Worm (Caenorhabditis elegans) whole organism, young adult: ENCODE data around the gene unc-4.

ENCODE experiments used
- B0035.1 ChIP-seq: sonication (generic microtip); optimal IDR thresholded peaks from 2 replicates; lab custom pipeline; 2016; ENCODE audit warnings: missing genetic modification characterization, mild to moderate bottlenecking, missing compliant biosample characterization, missing genotype, missing genetic modification reagents
- B0336.3 ChIP-seq: fragments of 200-800 bp; sonication (Bioruptor generic); IDR thresholded peaks from 2 replicates; pipeline ENCODE4 v1.3.6; 2022; ENCODE audit warnings: missing genetic modification characterization, missing compliant biosample characterization
- F23B12.7 ChIP-seq: sonication (generic microtip); optimal IDR thresholded peaks from 2 replicates; lab custom pipeline; 2017; ENCODE audit warnings: missing genetic modification characterization, mild to moderate bottlenecking, missing compliant biosample characterization, antibody characterized with exemption, moderate library complexity; ENCODE audit not compliant: insufficient read depth
- F33H1.4 ChIP-seq: fragments of 200-800 bp; sonication (Bioruptor generic); IDR thresholded peaks from 2 replicates; pipeline ENCODE4 v1.3.6; 2022; ENCODE audit warnings: missing genetic modification reagents, missing genetic modification characterization, missing compliant biosample characterization
- F37B4.10 ChIP-seq: fragments of 200-800 bp; sonication (Bioruptor generic); IDR thresholded peaks from 2 replicates; pipeline ENCODE4 v1.3.6; 2022; ENCODE audit warnings: missing genetic modification characterization, missing compliant biosample characterization
- F52B5.7 ChIP-seq: sonication (generic microtip); optimal IDR thresholded peaks from 2 replicates; lab custom pipeline; 2016; ENCODE audit warnings: mild to moderate bottlenecking, missing genetic modification characterization, missing compliant biosample characterization
- F55B11.4 ChIP-seq: sonication (generic microtip); optimal IDR thresholded peaks from 2 replicates; lab custom pipeline; 2016; ENCODE audit warnings: missing compliant biosample characterization, missing genetic modification characterization, borderline replicate concordance; ENCODE audit not compliant: insufficient read depth
- F57A8.1 ChIP-seq: fragments of 200-800 bp; sonication (Bioruptor generic); optimal IDR thresholded peaks from 2 replicates; lab custom pipeline; 2018; ENCODE audit warnings: mild to moderate bottlenecking, missing genetic modification characterization, moderate library complexity, missing compliant biosample characterization
- Y56A3A.18 ChIP-seq: fragments of 200-800 bp; sonication (Bioruptor generic); IDR thresholded peaks from 2 replicates; pipeline ENCODE4 v1.3.6; 2022; ENCODE audit warnings: missing genetic modification reagents, missing genetic modification characterization, missing compliant biosample characterization
- ZK185.1 ChIP-seq: sonication (generic microtip); optimal IDR thresholded peaks from 2 replicates; lab custom pipeline; 2016; ENCODE audit warnings: mild to moderate bottlenecking, missing genetic modification characterization, missing compliant biosample characterization; ENCODE audit not compliant: poor library complexity, severe bottlenecking
- ama-1 ChIP-seq, 3 experiments: fragments of 150-350 bp in 1 of 3; sonication (generic microtip) in 2 of 3; optimal IDR thresholded peaks; 2 replicates each; lab custom pipeline; 2014 to 2018; ENCODE audit warnings: missing biosample characterization in 2 of 3, missing genetic modification characterization in 2 of 3, missing genetic modification reagents in 2 of 3
- aptf-2 ChIP-seq: fragments of 200-800 bp; sonication (Bioruptor generic); conservative IDR thresholded peaks from 2 replicates; pipeline ENCODE4 v1.3.6; 2022; ENCODE audit warnings: missing genetic modification reagents, missing genetic modification characterization, missing compliant biosample characterization
- atf-7 ChIP-seq: sonication (generic microtip); optimal IDR thresholded peaks from 2 replicates; lab custom pipeline; 2017; ENCODE audit warnings: mild to moderate bottlenecking, missing genetic modification characterization, missing compliant biosample characterization
- bed-1 ChIP-seq: fragments of 200-800 bp; sonication (Bioruptor generic); IDR thresholded peaks from 2 replicates; pipeline ENCODE4 v1.3.6; 2022; ENCODE audit warnings: missing genetic modification reagents, missing genetic modification characterization, missing compliant biosample characterization
- cebp-1 ChIP-seq, 2 experiments: fragments of 200-800 bp in 1 of 2; sonication (Bioruptor generic) in 1 of 2; sonication (generic microtip) in 1 of 2; IDR thresholded peaks in 1 of 2; optimal IDR thresholded peaks in 1 of 2; 2 replicates each; pipeline versions ENCODE4 v1.3.6 to Lab custom; 2017 to 2022; ENCODE audit warnings: missing compliant biosample characterization in 2 of 2, missing genetic modification characterization in 2 of 2, mild to moderate bottlenecking in 1 of 2, missing genetic modification reagents in 1 of 2, moderate library complexity in 1 of 2
- cebp-2 ChIP-seq: fragments of 200-800 bp; sonication (Bioruptor generic); IDR thresholded peaks from 2 replicates; pipeline ENCODE4 v1.3.6; 2022; ENCODE audit warnings: missing genetic modification characterization, missing compliant biosample characterization
- ceh-27 ChIP-seq: fragments of 200-800 bp; sonication (Bioruptor generic); optimal IDR thresholded peaks from 2 replicates; lab custom pipeline; 2018; ENCODE audit warnings: mild to moderate bottlenecking, missing genetic modification characterization, moderate library complexity, missing compliant biosample characterization
- ceh-40 ChIP-seq: fragments of 200-800 bp; sonication (Bioruptor generic); IDR thresholded peaks from 2 replicates; pipeline ENCODE4 v1.3.6; 2022; ENCODE audit warnings: missing genetic modification characterization, missing compliant biosample characterization
- ceh-79 ChIP-seq: sonication (generic microtip); optimal IDR thresholded peaks from 2 replicates; lab custom pipeline; 2017; ENCODE audit warnings: mild to moderate bottlenecking, missing genetic modification characterization, missing compliant biosample characterization
- ceh-91 ChIP-seq: fragments of 200-800 bp; sonication (Bioruptor generic); IDR thresholded peaks from 2 replicates; pipeline ENCODE4 v1.3.6; 2022; ENCODE audit warnings: missing genetic modification reagents, missing genetic modification characterization, missing compliant biosample characterization
- chd-7 ChIP-seq: sonication (generic microtip); optimal IDR thresholded peaks from 2 replicates; lab custom pipeline; 2016; ENCODE audit warnings: mild to moderate bottlenecking, missing genetic modification characterization, moderate library complexity, missing compliant biosample characterization
- die-1 ChIP-seq: sonication (generic microtip); optimal IDR thresholded peaks from 2 replicates; lab custom pipeline; 2016; ENCODE audit warnings: missing genotype, mild to moderate bottlenecking, missing genetic modification characterization, missing compliant biosample characterization
- dpff-1 ChIP-seq: sonication (generic microtip); optimal IDR thresholded peaks from 2 replicates; lab custom pipeline; 2017; ENCODE audit warnings: mild to moderate bottlenecking, missing genetic modification characterization, missing compliant biosample characterization
- ekl-4 ChIP-seq: fragments of 200-800 bp; sonication (Bioruptor generic); IDR thresholded peaks from 2 replicates; pipeline ENCODE4 v1.3.6; 2022; ENCODE audit warnings: missing genetic modification reagents, missing genetic modification characterization, missing compliant biosample characterization
- hsf-1 ChIP-seq: fragments of 200-800 bp; sonication (Bioruptor generic); IDR thresholded peaks from 2 replicates; pipeline ENCODE4 v1.3.6; 2022; ENCODE audit warnings: missing genetic modification reagents, missing genetic modification characterization, missing compliant biosample characterization
- lag-1 ChIP-seq: fragments of 200-800 bp; sonication (Bioruptor generic); IDR thresholded peaks from 2 replicates; pipeline ENCODE4 v1.3.6; 2022; ENCODE audit warnings: missing genetic modification reagents, missing genetic modification characterization, missing compliant biosample characterization
- lin-26 ChIP-seq: fragments of 200-800 bp; sonication (Bioruptor generic); IDR thresholded peaks from 2 replicates; pipeline ENCODE4 v1.3.6; 2022; ENCODE audit warnings: missing genetic modification reagents, missing genetic modification characterization, missing compliant biosample characterization
- lin-40 ChIP-seq: sonication (generic microtip); optimal IDR thresholded peaks from 2 replicates; lab custom pipeline; 2016; ENCODE audit warnings: missing genetic modification characterization, mild to moderate bottlenecking, missing compliant biosample characterization, missing genotype, missing genetic modification reagents
- lin-54 ChIP-seq: fragments of 200-800 bp; sonication (Bioruptor generic); optimal IDR thresholded peaks from 2 replicates; lab custom pipeline; 2018; ENCODE audit warnings: mild to moderate bottlenecking, missing genetic modification characterization, missing compliant biosample characterization
- madf-10 ChIP-seq: sonication (generic microtip); optimal IDR thresholded peaks from 2 replicates; lab custom pipeline; 2016; ENCODE audit warnings: mild to moderate bottlenecking, missing genetic modification characterization, missing compliant biosample characterization
- nhr-80 ChIP-seq: sonication (generic microtip); optimal IDR thresholded peaks from 2 replicates; lab custom pipeline; 2016; ENCODE audit warnings: missing genetic modification characterization, missing compliant biosample characterization
- nhr-90 ChIP-seq: sonication (generic microtip); optimal IDR thresholded peaks from 2 replicates; lab custom pipeline; 2016; ENCODE audit warnings: missing genotype, mild to moderate bottlenecking, missing genetic modification characterization, missing compliant biosample characterization
- pbrm-1 ChIP-seq: fragments of 200-800 bp; sonication (Bioruptor generic); IDR thresholded peaks from 2 replicates; pipeline ENCODE4 v1.3.6; 2022; ENCODE audit warnings: missing genetic modification reagents, missing genetic modification characterization, missing compliant biosample characterization
- pha-4 ChIP-seq: fragments of 150-350 bp; sonication (generic microtip); optimal IDR thresholded peaks from 2 replicates; lab custom pipeline; 2014; ENCODE audit warnings: missing biosample characterization, missing genetic modification reagents, missing genetic modification characterization
- repo-1 ChIP-seq: sonication (generic microtip); optimal IDR thresholded peaks from 2 replicates; lab custom pipeline; 2017; ENCODE audit warnings: mild to moderate bottlenecking, missing genetic modification characterization, missing compliant biosample characterization
- snpc-1.1 ChIP-seq: sonication (generic microtip); optimal IDR thresholded peaks from 2 replicates; lab custom pipeline; 2017; ENCODE audit warnings: missing genetic modification characterization, mild to moderate bottlenecking, missing compliant biosample characterization, antibody characterized with exemption, moderate library complexity, missing genotype, missing genetic modification reagents; ENCODE audit not compliant: insufficient read depth
- snpc-4 ChIP-seq, 5 experiments: fragments of 150-350 bp in 1 of 5; sonication (generic microtip) in 4 of 5; optimal IDR thresholded peaks; 2 replicates each; lab custom pipeline; 2014 to 2018; ENCODE audit warnings: missing genetic modification characterization in 5 of 5, missing biosample characterization in 3 of 5, antibody characterized with exemption in 2 of 5, mild to moderate bottlenecking in 2 of 5, missing compliant biosample characterization in 2 of 5, missing genotype in 2 of 5, moderate library complexity in 2 of 5, missing genetic modification reagents in 1 of 5
- tbp1 ChIP-seq: fragments of 200-800 bp; sonication (Bioruptor generic); optimal IDR thresholded peaks from 2 replicates; lab custom pipeline; 2018; ENCODE audit warnings: mild to moderate bottlenecking, missing genetic modification characterization, missing compliant biosample characterization
- tlf-1 ChIP-seq: fragments of 200-800 bp; sonication (Bioruptor generic); optimal IDR thresholded peaks from 2 replicates; lab custom pipeline; 2018; ENCODE audit warnings: mild to moderate bottlenecking, missing genetic modification characterization, missing compliant biosample characterization
- unc-62 ChIP-seq: fragments of 150-350 bp; optimal IDR thresholded peaks from 2 replicates; lab custom pipeline; 2014; ENCODE audit warnings: missing biosample characterization, missing genetic modification reagents, missing genetic modification characterization
- zfh-2 ChIP-seq: fragments of 200-800 bp; sonication (Bioruptor generic); conservative IDR thresholded peaks from 2 replicates; pipeline ENCODE4 v1.3.6; 2022; ENCODE audit warnings: missing genetic modification reagents, missing genetic modification characterization, missing compliant biosample characterization
- zim-3 ChIP-seq: sonication (generic microtip); optimal IDR thresholded peaks from 2 replicates; lab custom pipeline; 2017; ENCODE audit warnings: mild to moderate bottlenecking, missing genetic modification characterization, moderate library complexity, missing compliant biosample characterization
- ztf-22 ChIP-seq: fragments of 200-800 bp; sonication (Bioruptor generic); optimal IDR thresholded peaks from 2 replicates; lab custom pipeline; 2018; ENCODE audit warnings: mild to moderate bottlenecking, missing genetic modification characterization, moderate library complexity, missing compliant biosample characterization
- ztf-26 ChIP-seq: sonication (generic microtip); optimal IDR thresholded peaks from 2 replicates; lab custom pipeline; 2017; ENCODE audit warnings: missing genetic modification characterization, missing compliant biosample characterization

unc-4 gene

ce11 chrII:9933947-9934383, 33.8 kb upstream of the unc-4 start:
- 0 out of 2 replicates have a peak, but pooled peaks have one; percentile 17 for TF ChIP-seq cebp-2 (GFP tag; lab: Robert Waterston, UW)
- TF ChIP-seq chd-7 (tag; lab: Kevin White, UChicago), result peak; percentile 10
- no peak for TF ChIP-seq ceh-91 (GFP tag; lab: Robert Waterston, UW)
- TF ChIP-seq ZK185.1, result peak; percentile 59
- TF ChIP-seq pha-4, result no peak
- TF ChIP-seq F57A8.1, result no peak
- TF ChIP-seq aptf-2 (GFP tag; lab: Robert Waterston, UW), result no peak
- TF ChIP-seq F23B12.7 (tag; lab: Kevin White, UChicago), result peak; percentile 2
- TF ChIP-seq F37B4.10 (GFP tag; lab: Robert Waterston, UW), result no peak
- peak; percentile 11 for TF ChIP-seq atf-7 (tag; lab: Kevin White, UChicago)
- peak; percentile 72 for TF ChIP-seq dpff-1 (tag; lab: Kevin White, UChicago)
- TF ChIP-seq bed-1 (GFP tag; lab: Robert Waterston, UW), result no peak
- TF ChIP-seq nhr-90, result peak; percentile 41
- 0 out of 2 replicates have a peak, but pooled peaks have one; percentile 14 for TF ChIP-seq pbrm-1
- peak; percentile 45; the same call in 1 of the 2 replicates for TF ChIP-seq Y56A3A.18 (GFP tag; lab: Robert Waterston, UW)
- no peak for TF ChIP-seq lin-54 (GFP tag; lab: Kevin White, UChicago)
- no peak for TF ChIP-seq zfh-2 (GFP tag; lab: Robert Waterston, UW)
- peak; percentile 65 for TF ChIP-seq ama-1 (optimal IDR thresholded peaks at IDR 0.05; lab: Kevin White, UChicago)
- no peak for TF ChIP-seq ama-1 (GFP tag; optimal IDR thresholded peaks at IDR 0.05; lab: Kevin White, UChicago)
- peak; percentile 54; the same call in 1 of the 2 replicates for TF ChIP-seq lin-26 (GFP tag; lab: Robert Waterston, UW)
- 0 out of 2 replicates have a peak, but pooled peaks have one; percentile 22 for TF ChIP-seq B0336.3 (GFP tag; lab: Robert Waterston, UW)
- TF ChIP-seq ceh-40 (GFP tag; lab: Robert Waterston, UW), result 0 out of 2 replicates have a peak, but pooled peaks have one; percentile 22
- peak; percentile 51 for TF ChIP-seq madf-10 (tag; lab: Kevin White, UChicago)
- peak; percentile 60 for TF ChIP-seq lin-40 (tag; lab: Kevin White, UChicago)
- peak; percentile 18 for TF ChIP-seq nhr-80 (tag; lab: Kevin White, UChicago)
- no peak for TF ChIP-seq unc-62 (GFP tag; lab: Kevin White, UChicago)
- TF ChIP-seq lag-1, result no peak
- TF ChIP-seq F55B11.4 (tag; lab: Kevin White, UChicago), result no peak
- TF ChIP-seq ceh-27 (GFP tag; lab: Kevin White, UChicago), result no peak
- TF ChIP-seq cebp-1 (GFP tag; IDR thresholded peaks at IDR 0.05; lab: Robert Waterston, UW), result no peak
- peak; percentile 41 for TF ChIP-seq cebp-1 (tag; optimal IDR thresholded peaks at IDR 0.05; lab: Kevin White, UChicago)
- TF ChIP-seq snpc-1.1, result no peak
- TF ChIP-seq F52B5.7 (tag; lab: Kevin White, UChicago), result peak; percentile 20
- peak; percentile 40 for TF ChIP-seq die-1 (tag; lab: Kevin White, UChicago)
- TF ChIP-seq snpc-4 (GFP tag; optimal IDR thresholded peaks at IDR 0.05; lab: Kevin White, UChicago), result no peak
- TF ChIP-seq snpc-4 (tag; optimal IDR thresholded peaks at IDR 0.05; lab: Kevin White, UChicago), result peak in 1 of 4 experiments; percentile 3
- TF ChIP-seq B0035.1 (tag; lab: Kevin White, UChicago), result peak; percentile 71
- TF ChIP-seq ztf-26 (tag; lab: Kevin White, UChicago), result peak; percentile 14
- TF ChIP-seq zim-3 (tag; lab: Kevin White, UChicago), result peak; percentile 8
- peak; percentile 64 for TF ChIP-seq tlf-1 (GFP tag; lab: Kevin White, UChicago)
- TF ChIP-seq hsf-1 (GFP tag; lab: Robert Waterston, UW), result 0 out of 2 replicates have a peak, but pooled peaks have one; percentile 20
- peak; percentile 21 for TF ChIP-seq ztf-22 (GFP tag; lab: Kevin White, UChicago)
- no peak for TF ChIP-seq ekl-4 (GFP tag; lab: Robert Waterston, UW)
- TF ChIP-seq F33H1.4 (GFP tag; lab: Robert Waterston, UW), result no peak
- peak; percentile 41 for TF ChIP-seq tbp1 (GFP tag; lab: Kevin White, UChicago)
- TF ChIP-seq ceh-79 (tag; lab: Kevin White, UChicago), result peak; percentile 48
- peak; percentile 90 for TF ChIP-seq repo-1
- TF ChIP-seq, all 124 proteins: peak for 29
